Worm (Caenorhabditis elegans) whole organism, young adult: ENCODE results near the gene npr-17.

Experiments used
- B0019.2 ChIP-seq: fragments of 200-800 bp; sonication (Bioruptor generic); conservative IDR thresholded peaks from 2 replicates; pipeline ENCODE4 v1.3.6; 2022; ENCODE audit warnings: missing genetic modification reagents, missing genetic modification characterization, missing compliant biosample characterization
- B0336.3 ChIP-seq: fragments of 200-800 bp; sonication (Bioruptor generic); IDR thresholded peaks from 2 replicates; pipeline ENCODE4 v1.3.6; 2022; ENCODE audit warnings: missing genetic modification characterization, missing compliant biosample characterization
- D2030.7 ChIP-seq: fragments of 200-800 bp; sonication (Bioruptor generic); IDR thresholded peaks from 2 replicates; pipeline ENCODE4 v1.3.6; 2022; ENCODE audit warnings: missing genetic modification reagents, missing genetic modification characterization, missing compliant biosample characterization
- F49E8.2 ChIP-seq: sonication (generic microtip); optimal IDR thresholded peaks from 3 replicates; lab custom pipeline; 2017; ENCODE audit warnings: missing genetic modification characterization, mild to moderate bottlenecking, missing compliant biosample characterization, antibody characterized with exemption, moderate library complexity; ENCODE audit not compliant: insufficient read depth
- Y53G8AR.9 ChIP-seq: fragments of 200-800 bp; sonication (Bioruptor generic); conservative IDR thresholded peaks from 2 replicates; pipeline ENCODE4 v1.3.6; 2022; ENCODE audit warnings: missing genetic modification reagents, missing genetic modification characterization, missing compliant biosample characterization
- Y56A3A.18 ChIP-seq: fragments of 200-800 bp; sonication (Bioruptor generic); IDR thresholded peaks from 2 replicates; pipeline ENCODE4 v1.3.6; 2022; ENCODE audit warnings: missing genetic modification reagents, missing genetic modification characterization, missing compliant biosample characterization
- atf-7 ChIP-seq: sonication (generic microtip); optimal IDR thresholded peaks from 2 replicates; lab custom pipeline; 2017; ENCODE audit warnings: mild to moderate bottlenecking, missing genetic modification characterization, missing compliant biosample characterization
- cebp-2 ChIP-seq: fragments of 200-800 bp; sonication (Bioruptor generic); IDR thresholded peaks from 2 replicates; pipeline ENCODE4 v1.3.6; 2022; ENCODE audit warnings: missing genetic modification characterization, missing compliant biosample characterization
- dpl-1 ChIP-seq: fragments of 150-350 bp; optimal IDR thresholded peaks from 2 replicates; lab custom pipeline; 2014; ENCODE audit warnings: missing biosample characterization, missing genetic modification reagents, missing genetic modification characterization
- egl-44 ChIP-seq: fragments of 200-800 bp; sonication (Bioruptor generic); IDR thresholded peaks from 2 replicates; pipeline ENCODE4 v1.3.6; 2022; ENCODE audit warnings: missing genetic modification reagents, missing genetic modification characterization, missing compliant biosample characterization
- ets-4 ChIP-seq: fragments of 200-800 bp; sonication (Bioruptor generic); optimal IDR thresholded peaks from 2 replicates; lab custom pipeline; 2018; ENCODE audit warnings: mild to moderate bottlenecking, missing genetic modification characterization, missing compliant biosample characterization
- fkh-3 ChIP-seq: sonication (generic microtip); optimal IDR thresholded peaks from 2 replicates; lab custom pipeline; 2016; ENCODE audit warnings: mild to moderate bottlenecking, missing genetic modification characterization, missing compliant biosample characterization
- him-1 ChIP-seq: sonication (generic microtip); optimal IDR thresholded peaks from 2 replicates; lab custom pipeline; 2016; ENCODE audit warnings: missing genotype, missing genetic modification reagents, missing genetic modification characterization, missing compliant biosample characterization
- hrde-1 ChIP-seq: sonication (generic microtip); optimal IDR thresholded peaks from 2 replicates; lab custom pipeline; 2016; ENCODE audit warnings: missing genetic modification characterization, mild to moderate bottlenecking, missing compliant biosample characterization, moderate library complexity, missing genotype, missing genetic modification reagents, borderline replicate concordance
- hsf-1 ChIP-seq: fragments of 200-800 bp; sonication (Bioruptor generic); IDR thresholded peaks from 2 replicates; pipeline ENCODE4 v1.3.6; 2022; ENCODE audit warnings: missing genetic modification reagents, missing genetic modification characterization, missing compliant biosample characterization
- lag-1 ChIP-seq: fragments of 200-800 bp; sonication (Bioruptor generic); IDR thresholded peaks from 2 replicates; pipeline ENCODE4 v1.3.6; 2022; ENCODE audit warnings: missing genetic modification reagents, missing genetic modification characterization, missing compliant biosample characterization
- lin-40 ChIP-seq: sonication (generic microtip); optimal IDR thresholded peaks from 2 replicates; lab custom pipeline; 2016; ENCODE audit warnings: missing genetic modification characterization, mild to moderate bottlenecking, missing compliant biosample characterization, missing genotype, missing genetic modification reagents
- lir-1 ChIP-seq: fragments of 200-800 bp; sonication (Bioruptor generic); conservative IDR thresholded peaks from 2 replicates; pipeline ENCODE4 v1.3.6; 2022; ENCODE audit warnings: missing genetic modification reagents, missing genetic modification characterization, missing compliant biosample characterization
- lsy-27 ChIP-seq: sonication (generic microtip); optimal IDR thresholded peaks from 2 replicates; lab custom pipeline; 2017; ENCODE audit warnings: missing genetic modification characterization, mild to moderate bottlenecking, missing compliant biosample characterization, antibody characterized with exemption, missing genotype, borderline replicate concordance; ENCODE audit not compliant: insufficient read depth
- madf-10 ChIP-seq: sonication (generic microtip); optimal IDR thresholded peaks from 2 replicates; lab custom pipeline; 2016; ENCODE audit warnings: mild to moderate bottlenecking, missing genetic modification characterization, missing compliant biosample characterization
- madf-3 ChIP-seq: fragments of 200-800 bp; sonication (Bioruptor generic); IDR thresholded peaks from 2 replicates; pipeline ENCODE4 v1.3.6; 2022; ENCODE audit warnings: missing genetic modification reagents, missing genetic modification characterization, missing compliant biosample characterization
- madf-6 ChIP-seq: fragments of 200-800 bp; sonication (Bioruptor generic); IDR thresholded peaks from 2 replicates; pipeline ENCODE4 v1.3.6; 2022; ENCODE audit warnings: missing genetic modification reagents, missing genetic modification characterization, missing compliant biosample characterization
- mxl-1 ChIP-seq: sonication (generic microtip); optimal IDR thresholded peaks from 2 replicates; lab custom pipeline; 2016; ENCODE audit warnings: missing genetic modification characterization, missing compliant biosample characterization
- nfya-1 ChIP-seq: sonication (generic microtip); optimal IDR thresholded peaks from 2 replicates; lab custom pipeline; 2017; ENCODE audit warnings: antibody characterized with exemption, missing compliant biosample characterization, missing genetic modification characterization, borderline replicate concordance; ENCODE audit not compliant: insufficient read depth
- nhr-120 ChIP-seq: fragments of 200-800 bp; sonication (Bioruptor generic); IDR thresholded peaks from 2 replicates; pipeline ENCODE4 v1.3.6; 2022; ENCODE audit warnings: missing genetic modification characterization, missing compliant biosample characterization
- nhr-27 ChIP-seq: fragments of 200-800 bp; sonication (Bioruptor generic); optimal IDR thresholded peaks from 2 replicates; lab custom pipeline; 2018; ENCODE audit warnings: mild to moderate bottlenecking, missing genetic modification characterization, moderate library complexity, missing compliant biosample characterization
- pbrm-1 ChIP-seq: fragments of 200-800 bp; sonication (Bioruptor generic); IDR thresholded peaks from 2 replicates; pipeline ENCODE4 v1.3.6; 2022; ENCODE audit warnings: missing genetic modification reagents, missing genetic modification characterization, missing compliant biosample characterization
- pha-4 ChIP-seq: fragments of 150-350 bp; sonication (generic microtip); optimal IDR thresholded peaks from 2 replicates; lab custom pipeline; 2014; ENCODE audit warnings: missing biosample characterization, missing genetic modification reagents, missing genetic modification characterization
- rcor-1 ChIP-seq: fragments of 200-800 bp; sonication (Bioruptor generic); IDR thresholded peaks from 2 replicates; pipeline ENCODE4 v1.3.6; 2022; ENCODE audit warnings: missing genetic modification reagents, missing genetic modification characterization, missing compliant biosample characterization
- rec-8 ChIP-seq, 2 experiments: sonication (generic microtip); optimal IDR thresholded peaks; 2 replicates each; lab custom pipeline; 2016; ENCODE audit warnings: mild to moderate bottlenecking in 2 of 2, missing genetic modification characterization in 2 of 2, missing genetic modification reagents in 2 of 2, missing genotype in 2 of 2, missing biosample characterization in 1 of 2, missing compliant biosample characterization in 1 of 2, moderate library complexity in 1 of 2
- repo-1 ChIP-seq: sonication (generic microtip); optimal IDR thresholded peaks from 2 replicates; lab custom pipeline; 2017; ENCODE audit warnings: mild to moderate bottlenecking, missing genetic modification characterization, missing compliant biosample characterization
- snpc-1.1 ChIP-seq: sonication (generic microtip); optimal IDR thresholded peaks from 2 replicates; lab custom pipeline; 2017; ENCODE audit warnings: missing genetic modification characterization, mild to moderate bottlenecking, missing compliant biosample characterization, antibody characterized with exemption, moderate library complexity, missing genotype, missing genetic modification reagents; ENCODE audit not compliant: insufficient read depth
- somi-1 ChIP-seq: fragments of 200-800 bp; sonication (Bioruptor generic); optimal IDR thresholded peaks from 2 replicates; lab custom pipeline; 2018; ENCODE audit warnings: mild to moderate bottlenecking, missing genetic modification characterization, missing compliant biosample characterization
- unc-130 ChIP-seq: sonication (generic microtip); optimal IDR thresholded peaks from 2 replicates; lab custom pipeline; 2016; ENCODE audit warnings: missing genetic modification reagents, missing genetic modification characterization, missing compliant biosample characterization
- unc-62 ChIP-seq: fragments of 150-350 bp; optimal IDR thresholded peaks from 2 replicates; lab custom pipeline; 2014; ENCODE audit warnings: missing biosample characterization, missing genetic modification reagents, missing genetic modification characterization
- xnd-1 ChIP-seq: sonication (generic microtip); optimal IDR thresholded peaks from 2 replicates; lab custom pipeline; 2016; ENCODE audit warnings: missing genotype, missing genetic modification reagents, missing genetic modification characterization, missing compliant biosample characterization
- zfh-2 ChIP-seq: fragments of 200-800 bp; sonication (Bioruptor generic); conservative IDR thresholded peaks from 2 replicates; pipeline ENCODE4 v1.3.6; 2022; ENCODE audit warnings: missing genetic modification reagents, missing genetic modification characterization, missing compliant biosample characterization
- zim-3 ChIP-seq: sonication (generic microtip); optimal IDR thresholded peaks from 2 replicates; lab custom pipeline; 2017; ENCODE audit warnings: mild to moderate bottlenecking, missing genetic modification characterization, moderate library complexity, missing compliant biosample characterization
- ztf-18 ChIP-seq: sonication (generic microtip); optimal IDR thresholded peaks from 2 replicates; lab custom pipeline; 2016; ENCODE audit warnings: missing genotype, mild to moderate bottlenecking, missing genetic modification characterization, missing compliant biosample characterization
- ztf-26 ChIP-seq: sonication (generic microtip); optimal IDR thresholded peaks from 2 replicates; lab custom pipeline; 2017; ENCODE audit warnings: missing genetic modification characterization, missing compliant biosample characterization

npr-17 gene

ce11 chrIII:7996353-7996752, at the start of gene npr-17:
TSS of gene npr-17 (minus strand) at chrIII:7996453.
- TF ChIP-seq B0019.2: no peak
- TF ChIP-seq lir-1 (GFP tag; lab: Robert Waterston, UW): no peak
- TF ChIP-seq unc-130 (GFP tag; lab: Kevin White, UChicago): no peak
- TF ChIP-seq lag-1 (GFP tag; lab: Robert Waterston, UW): no peak
- TF ChIP-seq lsy-27 (tag; lab: Kevin White, UChicago): no peak
- TF ChIP-seq atf-7 (tag; lab: Kevin White, UChicago): no peak
- TF ChIP-seq, all 124 proteins: peak for 0

ce11 chrIII:8045734-8046133, 49.5 kb upstream of the npr-17 start, which contains the start of gene K12H4.3:
TSS of gene K12H4.3 (plus strand) at chrIII:8046034.
- TF ChIP-seq F49E8.2 (tag; lab: Kevin White, UChicago) (no peak), nhr-27 (tag; lab: Kevin White, UChicago) (no peak), Y56A3A.18 (GFP tag; lab: Robert Waterston, UW) (no peak), egl-44 (GFP tag; lab: Robert Waterston, UW) (no peak), him-1 (tag; lab: Kevin White, UChicago) (no peak), unc-130 (GFP tag; lab: Kevin White, UChicago) (no peak), nfya-1 (no peak), madf-3 (GFP tag; lab: Robert Waterston, UW) (no peak), D2030.7 (no peak), ztf-18 (tag; lab: Kevin White, UChicago) (no peak), zfh-2 (no peak), rcor-1 (GFP tag; lab: Robert Waterston, UW) (no peak), mxl-1 (tag; lab: Kevin White, UChicago) (no peak)

- TF ChIP-seq B0336.3 (GFP tag; lab: Robert Waterston, UW): 0 out of 2 replicates have a peak, but pooled peaks have one; percentile 22
- TF ChIP-seq Y56A3A.18 (GFP tag; lab: Robert Waterston, UW): no peak
- TF ChIP-seq dpl-1: no peak
- TF ChIP-seq ets-4 (GFP tag; lab: Kevin White, UChicago): no peak
Observed at ce11 chrIII:8044717-8045116, 48.5 kb upstream of the npr-17 start, which contains the start of gene spcs-3. TSS of gene spcs-3 (plus strand) at chrIII:8045017.

ce11 chrIII:8044187-8044586, 47.9 kb upstream of the npr-17 start, which contains the start of gene K12H4.5:
TSS of gene K12H4.5 (plus strand) at chrIII:8044487.
- TF ChIP-seq pha-4 (no peak), madf-3 (GFP tag; lab: Robert Waterston, UW) (no peak), rec-8 (tag; optimal IDR thresholded peaks at IDR 0.05; lab: Kevin White, UChicago) (no peak), zim-3 (tag; lab: Kevin White, UChicago) (no peak), unc-62 (no peak), hsf-1 (GFP tag; lab: Robert Waterston, UW) (no peak), madf-6 (GFP tag; lab: Robert Waterston, UW) (no peak), pbrm-1 (GFP tag; lab: Robert Waterston, UW) (no peak)

ce11 chrIII:8043784-8044183, 47.5 kb upstream of the npr-17 start:
- peak; percentile 97 for TF ChIP-seq somi-1 (GFP tag; lab: Kevin White, UChicago)
- 0 out of 2 replicates have a peak, but pooled peaks have one; percentile 49 for TF ChIP-seq nhr-120
- no peak for TF ChIP-seq lag-1 (GFP tag; lab: Robert Waterston, UW)
- TF ChIP-seq Y56A3A.18 (GFP tag; lab: Robert Waterston, UW): 0 out of 2 replicates have a peak, but pooled peaks have one; percentile 58
- no peak for TF ChIP-seq xnd-1 (tag; lab: Kevin White, UChicago)
- TF ChIP-seq unc-130 (GFP tag; lab: Kevin White, UChicago): peak; percentile 99
- peak; percentile 93 for TF ChIP-seq hrde-1 (tag; lab: Kevin White, UChicago)
- peak; percentile 92 for TF ChIP-seq Y53G8AR.9
- TF ChIP-seq hsf-1 (GFP tag; lab: Robert Waterston, UW): peak; percentile 71
- TF ChIP-seq fkh-3 (tag; lab: Kevin White, UChicago): no peak
- peak; percentile 2 for TF ChIP-seq repo-1
- no peak; the same call in none of the 2 replicates for TF ChIP-seq madf-6 (GFP tag; lab: Robert Waterston, UW)
- TF ChIP-seq snpc-1.1 (tag; lab: Kevin White, UChicago): peak; percentile 78
- peak; percentile 87 for TF ChIP-seq ztf-26 (tag; lab: Kevin White, UChicago)
- TF ChIP-seq madf-10 (tag; lab: Kevin White, UChicago): peak; percentile 97
- peak; percentile 95 for TF ChIP-seq lin-40 (tag; lab: Kevin White, UChicago)
- no peak for TF ChIP-seq cebp-2 (GFP tag; lab: Robert Waterston, UW)
